Fruit fly (Drosophila melanogaster): ENCODE measurements around the gene Surf4.
A peak's percentile ranks its signal among the peaks of the same experiment; 100 is the strongest.

Gene Surf4

DNA sequence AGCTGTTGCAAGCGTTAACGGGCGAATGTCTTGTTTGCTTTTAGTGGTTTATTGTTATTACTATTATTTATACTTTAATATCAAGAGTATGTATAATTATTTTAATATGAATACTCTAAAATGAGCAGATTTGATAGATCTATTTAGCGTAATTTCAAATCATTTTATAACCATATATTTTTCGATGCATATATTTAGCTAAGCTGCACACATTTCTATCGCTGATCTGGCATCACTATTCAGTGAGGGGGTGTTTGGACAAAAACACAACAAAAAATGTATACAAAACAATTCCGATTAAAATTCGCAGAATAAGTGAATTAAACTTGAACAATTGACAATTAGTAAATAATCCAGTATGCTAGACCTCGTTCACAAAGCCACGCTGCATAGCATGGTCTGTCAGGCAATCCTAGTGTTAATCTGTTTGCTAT lies 5.0 kb upstream of the Surf4 start, which contains the start of the genes Trs33 and Tmtc4 (continued):
- TF ChIP-seq CG9817 (tag; optimal IDR thresholded peaks at IDR 0.05), result peak; percentile 53
- TF ChIP-seq cas (GFP tag; IDR thresholded peaks at IDR 0.05), result no peak
- TF ChIP-seq ssp (GFP tag; IDR thresholded peaks at IDR 0.05), result no peak
- peak; percentile 49; the same call in 1 of the 2 replicates for TF ChIP-seq CG31441 (GFP tag; IDR thresholded peaks at IDR 0.05)
- no peak; the same call in 1 of the 2 replicates for TF ChIP-seq CG13287 (GFP tag; IDR thresholded peaks at IDR 0.05; ENCODE audit: partially characterized antibody)
- TF ChIP-seq CG9215 (GFP tag; IDR thresholded peaks at IDR 0.05), result no peak
- no peak for TF ChIP-seq ap (GFP tag; IDR thresholded peaks at IDR 0.05)
- TF ChIP-seq CG15479 (GFP tag; optimal IDR thresholded peaks at IDR 0.05), result no peak
- TF ChIP-seq z (GFP tag; IDR thresholded peaks at IDR 0.05), result no peak
- TF ChIP-seq CG10431 (GFP tag; optimal IDR thresholded peaks at IDR 0.05), result peak; percentile 3
- TF ChIP-seq CG4360 (GFP tag; IDR thresholded peaks at IDR 0.05), result peak; percentile 41; the same call in 1 of the 2 replicates
- no peak for TF ChIP-seq Dip3 (GFP tag; optimal IDR thresholded peaks at IDR 0.05)
- TF ChIP-seq CG3726 (GFP tag; IDR thresholded peaks at IDR 0.05), result no peak
- no peak for TF ChIP-seq ab (GFP tag; optimal IDR thresholded peaks at IDR 0.05)
- no peak for TF ChIP-seq gce (GFP tag; IDR thresholded peaks at IDR 0.05)
- TF ChIP-seq Lim3 (GFP tag; IDR thresholded peaks at IDR 0.05), result no peak
- TF ChIP-seq Gug (GFP tag; IDR thresholded peaks at IDR 0.05), result no peak
- peak; percentile 74 for TF ChIP-seq sug (tag; optimal IDR thresholded peaks at IDR 0.05)
- TF ChIP-seq ind (GFP tag; optimal IDR thresholded peaks at IDR 0.05), result peak; percentile 50
- TF ChIP-seq p53 (GFP tag; optimal IDR thresholded peaks at IDR 0.05), result no peak
- TF ChIP-seq ken (GFP tag; IDR thresholded peaks at IDR 0.05), result no peak
- no peak for TF ChIP-seq Awh (GFP tag; IDR thresholded peaks at IDR 0.05)
- TF ChIP-seq Myb (GFP tag; optimal IDR thresholded peaks at IDR 0.05), result no peak
- peak in 1 of 2 experiments; percentile 2 for TF ChIP-seq insv (GFP tag; optimal IDR thresholded peaks at IDR 0.05)
- TF ChIP-seq CG2712 (tag; optimal IDR thresholded peaks at IDR 0.05), result peak; percentile 66
- TF ChIP-seq slp2 (GFP tag; optimal IDR thresholded peaks at IDR 0.05), result no peak
- no peak for TF ChIP-seq CG16863 (GFP tag; optimal IDR thresholded peaks at IDR 0.05)
- TF ChIP-seq Doc3 (GFP tag; IDR thresholded peaks at IDR 0.05; ENCODE audit: partially characterized antibody), result no peak
- TF ChIP-seq ATbp (GFP tag; optimal IDR thresholded peaks at IDR 0.05), result no peak
- no peak for TF ChIP-seq CG9797 (GFP tag; optimal IDR thresholded peaks at IDR 0.05)
- no peak for TF ChIP-seq sr (GFP tag; IDR thresholded peaks at IDR 0.05)
- no peak for TF ChIP-seq salm (tag; optimal IDR thresholded peaks at IDR 0.05)
- TF ChIP-seq CG2199 (GFP tag; IDR thresholded peaks at IDR 0.05), result no peak
- peak in 1 of 3 experiments; percentile 40 for TF ChIP-seq lola (GFP tag; optimal IDR thresholded peaks at IDR 0.05)
- TF ChIP-seq CG4424 (GFP tag; optimal IDR thresholded peaks at IDR 0.05), result peak; percentile 26
- TF ChIP-seq CG3281 (GFP tag; optimal IDR thresholded peaks at IDR 0.05), result peak; percentile 18
- no peak for TF ChIP-seq CG6854 (GFP tag; optimal IDR thresholded peaks at IDR 0.05)
- no peak for TF ChIP-seq nom (GFP tag; optimal IDR thresholded peaks at IDR 0.05)
- TF ChIP-seq CG9876 (GFP tag; optimal IDR thresholded peaks at IDR 0.05), result no peak
- TF ChIP-seq Lpt (GFP tag; optimal IDR thresholded peaks at IDR 0.05), result no peak
- no peak for TF ChIP-seq sens-2 (GFP tag; IDR thresholded peaks at IDR 0.05)
- TF ChIP-seq CG14710 (tag; optimal IDR thresholded peaks at IDR 0.05), result peak; percentile 62
- TF ChIP-seq Hmx (GFP tag; optimal IDR thresholded peaks at IDR 0.05), result no peak
- TF ChIP-seq CG42726 (GFP tag; IDR thresholded peaks at IDR 0.05; ENCODE audit: partially characterized antibody), result no peak
- no peak for TF ChIP-seq CG7357 (GFP tag; IDR thresholded peaks at IDR 0.05)
- no peak for TF ChIP-seq CG10959 (GFP tag; IDR thresholded peaks at IDR 0.05)
- peak; percentile 47 for TF ChIP-seq CG15696 (tag; optimal IDR thresholded peaks at IDR 0.05)
- TF ChIP-seq NC2β (GFP tag; optimal IDR thresholded peaks at IDR 0.05), result no peak
- TF ChIP-seq YL-1 (GFP tag; optimal IDR thresholded peaks at IDR 0.05), result peak; percentile 11
- no peak for TF ChIP-seq Rx (GFP tag; IDR thresholded peaks at IDR 0.05)
- no peak for TF ChIP-seq CG9727 (GFP tag; optimal IDR thresholded peaks at IDR 0.05)
- peak; percentile 21 for TF ChIP-seq CG12104 (GFP tag; optimal IDR thresholded peaks at IDR 0.05)
